Fruit fly (Drosophila melanogaster): ENCODE results near the gene CG13085.
A peak's percentile ranks its signal among the peaks of the same experiment; 100 is the strongest.

Gene CG13085

dm6 chr2L:19413118-19413893 is 10.5 kb upstream of the CG13085 start:
- TF ChIP-seq lola (GFP tag; optimal IDR thresholded peaks at IDR 0.05) (no peak), GATAd (GFP tag; optimal IDR thresholded peaks at IDR 0.05) (no peak), pan (optimal IDR thresholded peaks at IDR 0.05) (no peak), psq (GFP tag; optimal IDR thresholded peaks at IDR 0.05) (no peak), N (GFP tag; optimal IDR thresholded peaks at IDR 0.05) (no peak)

dm6 chr2L:19414233-19414749 is 9.6 kb upstream of the CG13085 start:
- TF ChIP-seq woc (GFP tag; optimal IDR thresholded peaks at IDR 0.05) (no peak), N (GFP tag; optimal IDR thresholded peaks at IDR 0.05) (no peak), Dfd (GFP tag; optimal IDR thresholded peaks at IDR 0.05) (peak; percentile 76)

dm6 chr2L:19415133-19415532 is 8.7 kb upstream of the CG13085 start:
- TF ChIP-seq Jra (GFP tag; optimal IDR thresholded peaks at IDR 0.05) (no peak), Rel (GFP tag; optimal IDR thresholded peaks at IDR 0.05) (no peak), Rel (tag; optimal IDR thresholded peaks at IDR 0.05) (no peak), Mio (GFP tag; optimal IDR thresholded peaks at IDR 0.05) (no peak), Dif (GFP tag; optimal IDR thresholded peaks at IDR 0.05; ENCODE audit: partially characterized antibody) (no peak), OdsH (GFP tag; optimal IDR thresholded peaks at IDR 0.05) (no peak), ey (GFP tag; optimal IDR thresholded peaks at IDR 0.05) (no peak), lola (GFP tag; optimal IDR thresholded peaks at IDR 0.05) (no peak), CrebA (GFP tag; optimal IDR thresholded peaks at IDR 0.05; ENCODE audit: borderline replicate concordance) (no peak), HLH106 (tag; optimal IDR thresholded peaks at IDR 0.05) (no peak), usp (GFP tag; optimal IDR thresholded peaks at IDR 0.05) (no peak), psq (GFP tag; optimal IDR thresholded peaks at IDR 0.05) (no peak), Vsx2 (GFP tag; optimal IDR thresholded peaks at IDR 0.05; ENCODE audit: partially characterized antibody) (no peak), Hnf4 (GFP tag; optimal IDR thresholded peaks at IDR 0.05) (no peak), brk (GFP tag; optimal IDR thresholded peaks at IDR 0.05) (no peak), jim (GFP tag; optimal IDR thresholded peaks at IDR 0.05) (no peak)

- TF ChIP-seq pan (optimal IDR thresholded peaks at IDR 0.05) (no peak), HLH106 (tag; optimal IDR thresholded peaks at IDR 0.05) (no peak), CG9705 (GFP tag; optimal IDR thresholded peaks at IDR 0.05) (no peak), jim (GFP tag; optimal IDR thresholded peaks at IDR 0.05) (no peak), OdsH (GFP tag; optimal IDR thresholded peaks at IDR 0.05) (no peak), dl (GFP tag; optimal IDR thresholded peaks at IDR 0.05; ENCODE audit: insufficient read depth in 1 of 2, partially characterized antibody in 2 of 2) (no peak), Sp1 (GFP tag; optimal IDR thresholded peaks at IDR 0.05) (no peak), h (GFP tag; optimal IDR thresholded peaks at IDR 0.05) (no peak), Vsx2 (GFP tag; optimal IDR thresholded peaks at IDR 0.05; ENCODE audit: partially characterized antibody) (no peak), woc (GFP tag; optimal IDR thresholded peaks at IDR 0.05) (no peak), GATAd (GFP tag; optimal IDR thresholded peaks at IDR 0.05) (no peak), rgr (GFP tag; optimal IDR thresholded peaks at IDR 0.05) (no peak), brk (GFP tag; optimal IDR thresholded peaks at IDR 0.05) (no peak), Hnf4 (GFP tag; optimal IDR thresholded peaks at IDR 0.05) (no peak), fru (GFP tag; optimal IDR thresholded peaks at IDR 0.05) (no peak), sage (GFP tag; optimal IDR thresholded peaks at IDR 0.05) (no peak), N (GFP tag; optimal IDR thresholded peaks at IDR 0.05) (no peak)
These were observed 8.0 kb upstream of the CG13085 start for dm6 chr2L:19415859-19416258.

- TF ChIP-seq Hr78 (GFP tag; optimal IDR thresholded peaks at IDR 0.05) = no peak
- TF ChIP-seq brk (GFP tag; optimal IDR thresholded peaks at IDR 0.05) = no peak
- TF ChIP-seq psq (GFP tag; optimal IDR thresholded peaks at IDR 0.05) = no peak
- TF ChIP-seq HLH106 (tag; optimal IDR thresholded peaks at IDR 0.05) = no peak
- peak; percentile 5 for TF ChIP-seq ey (GFP tag; optimal IDR thresholded peaks at IDR 0.05)
- TF ChIP-seq Vsx2 (GFP tag; optimal IDR thresholded peaks at IDR 0.05; ENCODE audit: partially characterized antibody) = peak; percentile 10
- no peak for TF ChIP-seq CrebA (GFP tag; optimal IDR thresholded peaks at IDR 0.05; ENCODE audit: borderline replicate concordance)
- peak in 1 of 2 experiments; percentile 25 for TF ChIP-seq foxo (GFP tag; optimal IDR thresholded peaks at IDR 0.05)
- TF ChIP-seq Abd-B (GFP tag; optimal IDR thresholded peaks at IDR 0.05) = no peak
- peak; percentile 11 for TF ChIP-seq fru (GFP tag; optimal IDR thresholded peaks at IDR 0.05)
- no peak for TF ChIP-seq CG9705 (GFP tag; optimal IDR thresholded peaks at IDR 0.05)
- TF ChIP-seq woc (GFP tag; optimal IDR thresholded peaks at IDR 0.05) = no peak
- peak; percentile 15 for TF ChIP-seq h (GFP tag; optimal IDR thresholded peaks at IDR 0.05)
- peak; percentile 77 for TF ChIP-seq N (GFP tag; optimal IDR thresholded peaks at IDR 0.05)
- TF ChIP-seq sv (GFP tag; optimal IDR thresholded peaks at IDR 0.05) = peak; percentile 84
- TF ChIP-seq Dfd (GFP tag; optimal IDR thresholded peaks at IDR 0.05) = no peak
- peak; percentile 75 for TF ChIP-seq Myc (optimal IDR thresholded peaks at IDR 0.05)
- no peak for TF ChIP-seq jim (GFP tag; optimal IDR thresholded peaks at IDR 0.05)
- TF ChIP-seq Rel (GFP tag; optimal IDR thresholded peaks at IDR 0.05) = no peak
- TF ChIP-seq Rel (tag; optimal IDR thresholded peaks at IDR 0.05) = no peak
These were observed 7.0 kb upstream of the CG13085 start, which contains the start of gene Lectin-galC1 for dm6 chr2L:19416602-19417497. Gene Lectin-galC1 (plus strand): TSS chr2L:19417447.
